Fruit fly (Drosophila melanogaster) whole organism, embryonic: Measurements from ENCODE around the gene CG13071.

Source experiments
- Aef1 ChIP-seq: fragments of 200-800 bp; sonication (Bioruptor generic); IDR thresholded peaks from 3 replicates; pipeline ENCODE4 v1.3.6; 2022; ENCODE audit warnings: missing biosample characterization, missing genetic modification characterization
- Antp ChIP-seq: fragments of 200-800 bp; sonication (Bioruptor generic); optimal IDR thresholded peaks from 3 replicates; lab custom pipeline; 2016; ENCODE audit warnings: missing biosample characterization, missing genetic modification characterization
- CG10209 ChIP-seq: fragments of 200-800 bp; sonication (Bioruptor generic); optimal IDR thresholded peaks from 3 replicates; lab custom pipeline; 2017; ENCODE audit warnings: missing biosample characterization, mild to moderate bottlenecking, missing genetic modification characterization, missing genetic modification reagents
- CG11093 ChIP-seq: fragments of 200-800 bp; sonication (Bioruptor generic); IDR thresholded peaks from 3 replicates; pipeline ENCODE4 v1.3.6; 2022; ENCODE audit warnings: missing biosample characterization, missing genetic modification characterization
- CG11247 ChIP-seq: fragments of 200-800 bp; sonication (Bioruptor generic); IDR thresholded peaks from 2 replicates; pipeline ENCODE4 v1.3.6; 2022; ENCODE audit warnings: missing biosample characterization, missing genetic modification characterization
- CG11456 ChIP-seq: fragments of 200-800 bp; sonication (Bioruptor generic); IDR thresholded peaks from 3 replicates; pipeline ENCODE4 v1.3.6; 2022; ENCODE audit warnings: missing biosample characterization, missing genetic modification characterization
- CG12155 ChIP-seq: fragments of 200-800 bp; sonication (Bioruptor generic); optimal IDR thresholded peaks from 3 replicates; lab custom pipeline; 2016; ENCODE audit warnings: missing biosample characterization, missing genetic modification characterization
- CG12769 ChIP-seq: fragments of 200-800 bp; sonication (Bioruptor generic); optimal IDR thresholded peaks from 2 replicates; lab custom pipeline; 2019; ENCODE audit warnings: missing biosample characterization, mild to moderate bottlenecking, missing genetic modification characterization, moderate library complexity
- CG14860 ChIP-seq: fragments of 200-800 bp; sonication (Bioruptor generic); IDR thresholded peaks from 3 replicates; pipeline ENCODE4 v1.3.6; 2022; ENCODE audit warnings: missing biosample characterization, missing genetic modification characterization; ENCODE audit not compliant: partially characterized antibody
- CG15269 ChIP-seq: fragments of 200-800 bp; sonication (Bioruptor generic); optimal IDR thresholded peaks from 2 replicates; lab custom pipeline; 2018; ENCODE audit warnings: missing biosample characterization, mild to moderate bottlenecking, missing genetic modification characterization, moderate library complexity
- CG16815 ChIP-seq: fragments of 200-800 bp; sonication (Bioruptor generic); optimal IDR thresholded peaks from 3 replicates; lab custom pipeline; 2017; ENCODE audit warnings: missing biosample characterization, mild to moderate bottlenecking, missing genetic modification characterization
- CG17328 ChIP-seq: fragments of 200-800 bp; sonication (Bioruptor generic); IDR thresholded peaks from 2 replicates; pipeline ENCODE4 v1.3.6; 2022; ENCODE audit warnings: missing biosample characterization, missing genetic modification characterization
- CG18599 ChIP-seq: fragments of 200-800 bp; sonication (Bioruptor generic); optimal IDR thresholded peaks from 3 replicates; lab custom pipeline; 2017; ENCODE audit warnings: missing biosample characterization, missing genetic modification characterization, mild to moderate bottlenecking, moderate library complexity, missing genetic modification reagents
- CG2120 ChIP-seq: fragments of 200-800 bp; sonication (Bioruptor generic); optimal IDR thresholded peaks from 3 replicates; lab custom pipeline; 2016; ENCODE audit warnings: missing biosample characterization, missing genetic modification characterization
- CG30020 ChIP-seq: fragments of 200-800 bp; optimal IDR thresholded peaks from 2 replicates; lab custom pipeline; 2019; ENCODE audit warnings: missing biosample characterization, mild to moderate bottlenecking, missing genetic modification characterization, moderate library complexity
- CG30431 ChIP-seq: fragments of 200-800 bp; sonication (Bioruptor generic); optimal IDR thresholded peaks from 2 replicates; lab custom pipeline; 2017; ENCODE audit warnings: missing biosample characterization, missing genetic modification characterization
- CG3281 ChIP-seq: fragments of 200-800 bp; sonication (Bioruptor generic); optimal IDR thresholded peaks from 3 replicates; lab custom pipeline; 2017; ENCODE audit warnings: missing biosample characterization, mild to moderate bottlenecking, missing genetic modification characterization
- CG3847 ChIP-seq: fragments of 200-800 bp; sonication (Bioruptor generic); IDR thresholded peaks from 2 replicates; pipeline ENCODE4 v1.3.6; 2022; ENCODE audit warnings: missing biosample characterization, missing genetic modification characterization
- CG6813 ChIP-seq: fragments of 200-800 bp; sonication (Bioruptor generic); optimal IDR thresholded peaks from 2 replicates; lab custom pipeline; 2017; ENCODE audit warnings: missing biosample characterization, missing genetic modification characterization, mild to moderate bottlenecking, moderate library complexity, missing genetic modification reagents
- CG7372 ChIP-seq: fragments of 200-800 bp; sonication (Bioruptor generic); IDR thresholded peaks from 2 replicates; pipeline ENCODE4 v1.3.6; 2022; ENCODE audit warnings: missing biosample characterization, missing genetic modification characterization
- CG8290 ChIP-seq, 3 experiments: fragments of 200-800 bp; sonication (Bioruptor generic); optimal IDR thresholded peaks; 2 replicates each; lab custom pipeline; 2016 to 2019; ENCODE audit warnings: missing biosample characterization in 3 of 3, missing genetic modification characterization in 3 of 3, mild to moderate bottlenecking in 2 of 3, moderate library complexity in 1 of 3
- CG9817 ChIP-seq: fragments of 200-800 bp; sonication (Bioruptor generic); optimal IDR thresholded peaks from 2 replicates; lab custom pipeline; 2018; ENCODE audit warnings: missing biosample characterization, mild to moderate bottlenecking, missing genetic modification characterization, moderate library complexity
- CG9932 ChIP-seq: fragments of 200-800 bp; sonication (Bioruptor generic); IDR thresholded peaks from 2 replicates; pipeline ENCODE4 v1.3.6; 2022; ENCODE audit warnings: missing biosample characterization, missing genetic modification characterization
- CTCF ChIP-seq: fragments of 200-800 bp; sonication (Bioruptor generic); optimal IDR thresholded peaks from 2 replicates; lab custom pipeline; 2017; ENCODE audit warnings: missing biosample characterization, mild to moderate bottlenecking, missing genetic modification characterization, moderate library complexity
- Dbx ChIP-seq: fragments of 200-800 bp; sonication (Bioruptor generic); IDR thresholded peaks from 3 replicates; pipeline ENCODE4 v1.3.6; 2022; ENCODE audit warnings: missing biosample characterization, missing genetic modification characterization
- Dip3 ChIP-seq: fragments of 200-800 bp; sonication (Bioruptor generic); optimal IDR thresholded peaks from 3 replicates; lab custom pipeline; 2016; ENCODE audit warnings: missing biosample characterization, missing genetic modification characterization
- Drgx ChIP-seq: fragments of 200-800 bp; sonication (Bioruptor generic); IDR thresholded peaks from 2 replicates; pipeline ENCODE4 v1.3.6; 2022; ENCODE audit warnings: missing biosample characterization, missing genetic modification characterization
- Ets97D ChIP-seq: fragments of 200-800 bp; sonication (Bioruptor generic); optimal IDR thresholded peaks from 3 replicates; lab custom pipeline; 2016; ENCODE audit warnings: missing biosample characterization, missing genetic modification characterization
- Gug ChIP-seq: fragments of 200-800 bp; sonication (Bioruptor generic); IDR thresholded peaks from 4 replicates; pipeline ENCODE4 v1.3.6; 2022; ENCODE audit warnings: missing biosample characterization, missing genetic modification characterization
- H2.0 ChIP-seq: fragments of 200-800 bp; sonication (Bioruptor generic); IDR thresholded peaks from 2 replicates; pipeline ENCODE4 v1.3.6; 2022; ENCODE audit warnings: missing biosample characterization, missing genetic modification characterization
- HLH3B ChIP-seq: fragments of 200-800 bp; sonication (Bioruptor generic); IDR thresholded peaks from 2 replicates; pipeline ENCODE4 v1.3.6; 2022; ENCODE audit warnings: missing biosample characterization, missing genetic modification characterization
- Med ChIP-seq: fragments of 200-800 bp; sonication (Bioruptor generic); peaks from one replicate; lab custom pipeline; 2016; ENCODE audit warnings: missing biosample characterization, missing genetic modification characterization, mild to moderate bottlenecking, inconsistent platforms, moderate library complexity
- Myb ChIP-seq: fragments of 200-800 bp; sonication (Bioruptor generic); optimal IDR thresholded peaks from 2 replicates; lab custom pipeline; 2016; ENCODE audit warnings: missing biosample characterization, missing genetic modification characterization
- Nf-YC ChIP-seq: fragments of 200-800 bp; optimal IDR thresholded peaks from 3 replicates; lab custom pipeline; 2019; ENCODE audit warnings: missing biosample characterization, mild to moderate bottlenecking, missing genetic modification characterization, moderate library complexity
- Pdp1 ChIP-seq, 2 experiments: fragments of 200-800 bp; sonication (Bioruptor generic); optimal IDR thresholded peaks; 3 replicates each; lab custom pipeline; 2016; ENCODE audit warnings: missing biosample characterization in 2 of 2, missing genetic modification characterization in 2 of 2, mild to moderate bottlenecking in 1 of 2, moderate library complexity in 1 of 2
- Ptx1 ChIP-seq: fragments of 200-800 bp; sonication (Bioruptor generic); IDR thresholded peaks from 2 replicates; pipeline ENCODE4 v1.3.6; 2022; ENCODE audit warnings: missing biosample characterization, missing genetic modification characterization
- al ChIP-seq: fragments of 200-800 bp; sonication (Bioruptor generic); IDR thresholded peaks from 2 replicates; pipeline ENCODE4 v1.3.6; 2022; ENCODE audit warnings: missing biosample characterization, missing genetic modification characterization
- ara ChIP-seq: fragments of 200-800 bp; sonication (Bioruptor generic); IDR thresholded peaks from 2 replicates; pipeline ENCODE4 v1.3.6; 2022; ENCODE audit warnings: missing biosample characterization, missing genetic modification characterization
- chif ChIP-seq, 2 experiments: fragments of 200-800 bp; sonication (Bioruptor generic); optimal IDR thresholded peaks; 3 replicates each; lab custom pipeline; 2016; ENCODE audit warnings: missing biosample characterization in 2 of 2, missing genetic modification characterization in 2 of 2
- chinmo ChIP-seq: fragments of 200-800 bp; sonication (Bioruptor generic); IDR thresholded peaks from 4 replicates; pipeline ENCODE4 v1.3.6; 2022; ENCODE audit warnings: missing biosample characterization, missing genetic modification characterization; ENCODE audit not compliant: partially characterized antibody
- cwo ChIP-seq: fragments of 200-800 bp; sonication (Bioruptor generic); optimal IDR thresholded peaks from 3 replicates; lab custom pipeline; 2017; ENCODE audit warnings: missing biosample characterization, missing genetic modification characterization, mild to moderate bottlenecking, moderate library complexity, missing genetic modification reagents
- ftz-f1 ChIP-seq: fragments of 200-800 bp; sonication (Bioruptor generic); optimal IDR thresholded peaks from 2 replicates; lab custom pipeline; 2016; ENCODE audit warnings: missing biosample characterization, missing genetic modification characterization
- fu2 ChIP-seq: fragments of 200-800 bp; sonication (Bioruptor generic); optimal IDR thresholded peaks from 2 replicates; lab custom pipeline; 2016; ENCODE audit warnings: missing biosample characterization, missing genetic modification characterization
- mam ChIP-seq: fragments of 200-800 bp; sonication (Bioruptor generic); optimal IDR thresholded peaks from 3 replicates; lab custom pipeline; 2016; ENCODE audit warnings: missing biosample characterization, missing genetic modification characterization
- org-1 ChIP-seq: fragments of 200-800 bp; sonication (Bioruptor generic); optimal IDR thresholded peaks from 2 replicates; lab custom pipeline; 2017; ENCODE audit warnings: missing biosample characterization, missing genetic modification characterization
- pb ChIP-seq: fragments of 200-800 bp; sonication (Bioruptor generic); optimal IDR thresholded peaks from 3 replicates; lab custom pipeline; 2016; ENCODE audit warnings: missing biosample characterization, missing genetic modification characterization
- pho ChIP-seq: fragments of 200-800 bp; sonication (Bioruptor generic); optimal IDR thresholded peaks from 2 replicates; lab custom pipeline; 2016; ENCODE audit warnings: missing biosample characterization, missing genetic modification characterization
- ranshi ChIP-seq: fragments of 200-800 bp; sonication (Bioruptor generic); IDR thresholded peaks from 2 replicates; pipeline ENCODE4 v1.3.6; 2022; ENCODE audit warnings: missing biosample characterization, missing genetic modification characterization
- sima ChIP-seq: fragments of 200-800 bp; sonication (Bioruptor generic); optimal IDR thresholded peaks from 2 replicates; lab custom pipeline; 2016; ENCODE audit warnings: missing biosample characterization, missing genetic modification characterization
- slbo ChIP-seq: fragments of 200-800 bp; sonication (Bioruptor generic); IDR thresholded peaks from 2 replicates; pipeline ENCODE4 v1.3.6; 2022; ENCODE audit warnings: missing biosample characterization, missing genetic modification characterization
- wor ChIP-seq: fragments of 200-800 bp; sonication (Bioruptor generic); IDR thresholded peaks from 2 replicates; pipeline ENCODE4 v1.3.6; 2022; ENCODE audit warnings: missing biosample characterization, missing genetic modification characterization

Gene CG13071

dm6 chr3L:16309972-16310371 lies 47.4 kb downstream of the CG13071 start (continued):
- TF ChIP-seq Nf-YC (tag; lab: Kevin White, UChicago) (no peak), Drgx (GFP tag; lab: Robert Waterston, UW) (peak; percentile 86), CG11093 (no peak), CG8290 (GFP tag; optimal IDR thresholded peaks at IDR 0.05; lab: Kevin White, UChicago) (no peak), CG8290 (tag; optimal IDR thresholded peaks at IDR 0.05; lab: Kevin White, UChicago) (peak in 1 of 2 experiments; percentile 69), CG2120 (GFP tag; lab: Kevin White, UChicago) (peak; percentile 67), Ets97D (no peak), CG9932 (GFP tag; lab: Robert Waterston, UW) (peak; percentile 75), Gug (GFP tag; lab: Robert Waterston, UW) (0 out of 4 replicates have a peak, but pooled peaks have one; percentile 6), ranshi (GFP tag; lab: Robert Waterston, UW) (0 out of 2 replicates have a peak, but pooled peaks have one; percentile 29), fu2 (GFP tag; lab: Kevin White, UChicago) (no peak), mam (GFP tag; lab: Kevin White, UChicago) (peak; percentile 32), H2.0 (GFP tag; lab: Robert Waterston, UW) (peak; percentile 49; the same call in 1 of the 2 replicates), CTCF (no peak), CG12155 (no peak), sima (GFP tag; lab: Kevin White, UChicago) (no peak), CG9817 (peak; percentile 63), CG17328 (GFP tag; lab: Robert Waterston, UW) (no peak), CG6813 (GFP tag; lab: Kevin White, UChicago) (no peak), pho (peak; percentile 4), CG16815 (GFP tag; lab: Kevin White, UChicago) (peak; percentile 14), Aef1 (0 out of 3 replicates have a peak, but pooled peaks have one; percentile 33), CG12769 (tag; lab: Kevin White, UChicago) (peak; percentile 54), CG15269 (tag; lab: Kevin White, UChicago) (peak; percentile 10), Ptx1 (GFP tag; lab: Robert Waterston, UW) (0 out of 2 replicates have a peak, but pooled peaks have one; percentile 13), CG11456 (0 out of 3 replicates have a peak, but pooled peaks have one; percentile 50), slbo (GFP tag; lab: Robert Waterston, UW) (peak; percentile 72), CG14860 (GFP tag; lab: Robert Waterston, UW) (no peak), CG10209 (GFP tag; lab: Kevin White, UChicago) (no peak), org-1 (peak; percentile 37), al (GFP tag; lab: Robert Waterston, UW) (0 out of 2 replicates have a peak, but pooled peaks have one; percentile 25), CG3281 (GFP tag; lab: Kevin White, UChicago) (peak; percentile 27), CG30020 (tag; lab: Kevin White, UChicago) (no peak), CG11247 (GFP tag; lab: Robert Waterston, UW) (peak; percentile 49), HLH3B (GFP tag; lab: Robert Waterston, UW) (peak; percentile 25; the same call in 1 of the 2 replicates), CG7372 (GFP tag; lab: Robert Waterston, UW) (0 out of 2 replicates have a peak, but pooled peaks have one; percentile 11), Myb (GFP tag; lab: Kevin White, UChicago) (peak; percentile 38), CG3847 (peak; percentile 26; the same call in 1 of the 2 replicates), ara (0 out of 2 replicates have a peak, but pooled peaks have one; percentile 14), Antp (GFP tag; lab: Kevin White, UChicago) (peak; percentile 5), chinmo (GFP tag; lab: Robert Waterston, UW) (0 out of 4 replicates have a peak, but pooled peaks have one; percentile 24), cwo (GFP tag; lab: Kevin White, UChicago) (peak; percentile 9), CG30431 (GFP tag; lab: Kevin White, UChicago) (no peak), Pdp1 (GFP tag; optimal IDR thresholded peaks at IDR 0.05; lab: Kevin White, UChicago) (no peak), Med (peak; percentile 86), CG18599 (GFP tag; lab: Kevin White, UChicago) (peak; percentile 42), Dip3 (GFP tag; lab: Kevin White, UChicago) (peak; percentile 5), wor (GFP tag; lab: Robert Waterston, UW) (no peak), chif (GFP tag; optimal IDR thresholded peaks at IDR 0.05; lab: Kevin White, UChicago) (peak in 1 of 2 experiments; percentile 10), ftz-f1 (GFP tag; lab: Kevin White, UChicago) (no peak), Dbx (peak; percentile 64), pb (GFP tag; lab: Kevin White, UChicago) (no peak)
